Fruit fly (Drosophila melanogaster) whole organism, embryonic: ENCODE results near the gene mey.

ENCODE experiments used
- Aef1 ChIP-seq: fragments of 200-800 bp; sonication (Bioruptor generic); IDR thresholded peaks from 3 replicates; pipeline ENCODE4 v1.3.6; 2022; ENCODE audit warnings: missing biosample characterization, missing genetic modification characterization
- Awh ChIP-seq: fragments of 200-800 bp; sonication (Bioruptor generic); IDR thresholded peaks from 2 replicates; pipeline ENCODE4, ENCODE4 v1.3.6; 2022; ENCODE audit warnings: missing biosample characterization, missing genetic modification characterization
- BtbVII ChIP-seq: fragments of 200-800 bp; sonication (Bioruptor generic); optimal IDR thresholded peaks from 3 replicates; lab custom pipeline; 2017; ENCODE audit warnings: missing biosample characterization, mild to moderate bottlenecking, missing genetic modification characterization
- CG10979 ChIP-seq: fragments of 200-800 bp; sonication (Bioruptor generic); optimal IDR thresholded peaks from 2 replicates; lab custom pipeline; 2018; ENCODE audit warnings: missing biosample characterization, mild to moderate bottlenecking, missing genetic modification characterization, moderate library complexity
- CG11247 ChIP-seq: fragments of 200-800 bp; sonication (Bioruptor generic); IDR thresholded peaks from 2 replicates; pipeline ENCODE4 v1.3.6; 2022; ENCODE audit warnings: missing biosample characterization, missing genetic modification characterization
- CG13123 ChIP-seq: fragments of 200-800 bp; sonication (Bioruptor generic); optimal IDR thresholded peaks from 2 replicates; lab custom pipeline; 2016; ENCODE audit warnings: missing biosample characterization, missing genetic modification characterization
- CG13424 ChIP-seq: fragments of 200-800 bp; sonication (Bioruptor generic); optimal IDR thresholded peaks from 2 replicates; lab custom pipeline; 2019; ENCODE audit warnings: missing biosample characterization, mild to moderate bottlenecking, missing genetic modification characterization, moderate library complexity
- CG15073 ChIP-seq: fragments of 200-800 bp; sonication (Bioruptor generic); optimal IDR thresholded peaks from 2 replicates; lab custom pipeline; 2016; ENCODE audit warnings: missing biosample characterization, missing genetic modification characterization
- CG15601 ChIP-seq: fragments of 200-800 bp; sonication (Bioruptor generic); optimal IDR thresholded peaks from 3 replicates; lab custom pipeline; 2019; ENCODE audit warnings: missing biosample characterization, mild to moderate bottlenecking, missing genetic modification characterization, moderate library complexity
- CG1603 ChIP-seq: fragments of 200-800 bp; sonication (Bioruptor generic); optimal IDR thresholded peaks from 2 replicates; lab custom pipeline; 2019; ENCODE audit warnings: missing biosample characterization, mild to moderate bottlenecking, missing genetic modification characterization, moderate library complexity
- CG17186 ChIP-seq: fragments of 200-800 bp; sonication (Bioruptor generic); optimal IDR thresholded peaks from 3 replicates; lab custom pipeline; 2017; ENCODE audit warnings: missing biosample characterization, missing genetic modification reagents, missing genetic modification characterization
- CG17361 ChIP-seq: fragments of 200-800 bp; sonication (Bioruptor generic); IDR thresholded peaks from 3 replicates; pipeline ENCODE4 v1.3.6; 2022; ENCODE audit warnings: missing biosample characterization, missing genetic modification characterization
- CG17829 ChIP-seq: fragments of 200-800 bp; optimal IDR thresholded peaks from 2 replicates; lab custom pipeline; 2019; ENCODE audit warnings: missing biosample characterization, mild to moderate bottlenecking, missing genetic modification characterization, moderate library complexity
- CG18011 ChIP-seq: fragments of 200-800 bp; sonication (Bioruptor generic); optimal IDR thresholded peaks from 2 replicates; lab custom pipeline; 2017; ENCODE audit warnings: missing biosample characterization, missing genetic modification characterization, mild to moderate bottlenecking, moderate library complexity, missing genotype
- CG2116 ChIP-seq: fragments of 200-800 bp; sonication (Bioruptor generic); optimal IDR thresholded peaks from 3 replicates; lab custom pipeline; 2018; ENCODE audit warnings: missing biosample characterization, mild to moderate bottlenecking, missing genetic modification characterization
- CG2889 ChIP-seq: fragments of 200-800 bp; sonication (Bioruptor generic); IDR thresholded peaks from 3 replicates; pipeline ENCODE4 v1.3.6; 2022; ENCODE audit warnings: missing biosample characterization, missing genetic modification characterization
- CG3065 ChIP-seq: fragments of 200-800 bp; sonication (Bioruptor generic); optimal IDR thresholded peaks from 2 replicates; lab custom pipeline; 2016; ENCODE audit warnings: missing biosample characterization, missing genetic modification characterization
- CG4617 ChIP-seq: fragments of 200-800 bp; sonication (Bioruptor generic); optimal IDR thresholded peaks from 3 replicates; lab custom pipeline; 2016; ENCODE audit warnings: missing biosample characterization, missing genetic modification characterization, borderline replicate concordance
- CG5953 ChIP-seq: fragments of 200-800 bp; sonication (Bioruptor generic); IDR thresholded peaks from 2 replicates; pipeline ENCODE4 v1.3.6; 2022; ENCODE audit warnings: missing biosample characterization, missing genetic modification characterization
- CG6791 ChIP-seq: fragments of 200-800 bp; sonication (Bioruptor generic); IDR thresholded peaks from 3 replicates; pipeline ENCODE4 v1.3.6; 2022; ENCODE audit warnings: missing biosample characterization, missing genetic modification characterization; ENCODE audit not compliant: partially characterized antibody
- CG8924 ChIP-seq: fragments of 200-800 bp; optimal IDR thresholded peaks from 3 replicates; lab custom pipeline; 2019; ENCODE audit warnings: missing biosample characterization, mild to moderate bottlenecking, missing genetic modification characterization, moderate library complexity
- CG9437 ChIP-seq: fragments of 200-800 bp; sonication (Bioruptor generic); optimal IDR thresholded peaks from 2 replicates; lab custom pipeline; 2018; ENCODE audit warnings: missing biosample characterization, mild to moderate bottlenecking, missing genetic modification characterization
- CG9797 ChIP-seq: fragments of 200-800 bp; sonication (Bioruptor generic); optimal IDR thresholded peaks from 3 replicates; lab custom pipeline; 2018; ENCODE audit warnings: missing biosample characterization, mild to moderate bottlenecking, missing genetic modification characterization
- CG9876 ChIP-seq: fragments of 200-800 bp; sonication (Bioruptor generic); optimal IDR thresholded peaks from 2 replicates; lab custom pipeline; 2016; ENCODE audit warnings: missing biosample characterization, missing genetic modification characterization
- CkIIα-i1 ChIP-seq: fragments of 200-800 bp; sonication (Bioruptor generic); IDR thresholded peaks from 2 replicates; pipeline ENCODE4 v1.3.6; 2022; ENCODE audit warnings: missing biosample characterization, missing genetic modification characterization
- CoRest ChIP-seq: fragments of 200-800 bp; sonication (Bioruptor generic); optimal IDR thresholded peaks from 3 replicates; lab custom pipeline; 2018; ENCODE audit warnings: missing biosample characterization, mild to moderate bottlenecking, missing genetic modification characterization, moderate library complexity
- Dfd ChIP-seq, 2 experiments: fragments of >200 bp; optimal IDR thresholded peaks; 2 replicates each; lab custom pipeline; 2017; ENCODE audit warnings: missing biosample characterization in 2 of 2, missing genetic modification characterization in 2 of 2
- Dp ChIP-seq: fragments of 200-800 bp; sonication (Bioruptor generic); optimal IDR thresholded peaks from 2 replicates; lab custom pipeline; 2018; ENCODE audit warnings: missing biosample characterization, mild to moderate bottlenecking, missing genetic modification characterization, moderate library complexity
- E2f2 ChIP-seq: fragments of 200-800 bp; sonication (Bioruptor generic); IDR thresholded peaks from 2 replicates; pipeline ENCODE4 v1.3.6; 2022; ENCODE audit warnings: missing biosample characterization, missing genetic modification characterization
- ERR ChIP-seq: fragments of 200-800 bp; sonication (Bioruptor generic); optimal IDR thresholded peaks from 2 replicates; lab custom pipeline; 2016; ENCODE audit warnings: missing biosample characterization, missing genetic modification characterization
- Ets65A ChIP-seq: fragments of 200-800 bp; sonication (Bioruptor generic); peaks from one replicate; lab custom pipeline; 2016; ENCODE audit warnings: missing biosample characterization, missing genetic modification characterization
- Gug ChIP-seq: fragments of 200-800 bp; sonication (Bioruptor generic); IDR thresholded peaks from 4 replicates; pipeline ENCODE4 v1.3.6; 2022; ENCODE audit warnings: missing biosample characterization, missing genetic modification characterization
- HmgZ ChIP-seq: fragments of 200-800 bp; sonication (Bioruptor generic); optimal IDR thresholded peaks from 2 replicates; lab custom pipeline; 2018; ENCODE audit warnings: missing biosample characterization, mild to moderate bottlenecking, missing genetic modification characterization
- Lim3 ChIP-seq: fragments of 200-800 bp; sonication (Bioruptor generic); IDR thresholded peaks from 2 replicates; pipeline ENCODE4 v1.3.6; 2022; ENCODE audit warnings: missing biosample characterization, missing genetic modification characterization
- Opbp ChIP-seq: fragments of 200-800 bp; sonication (Bioruptor generic); IDR thresholded peaks from 3 replicates; pipeline ENCODE4 v1.3.6; 2022; ENCODE audit warnings: missing biosample characterization, missing genetic modification characterization; ENCODE audit not compliant: partially characterized antibody
- Side ChIP-seq: fragments of 200-800 bp; sonication (Bioruptor generic); optimal IDR thresholded peaks from 2 replicates; lab custom pipeline; 2016; ENCODE audit warnings: missing biosample characterization, missing genetic modification characterization
- Sin3A ChIP-seq: fragments of >200 bp; optimal IDR thresholded peaks from 2 replicates; lab custom pipeline; 2018
- Sry-δ ChIP-seq: fragments of 200-800 bp; sonication (Bioruptor generic); optimal IDR thresholded peaks from 2 replicates; lab custom pipeline; 2016; ENCODE audit warnings: missing biosample characterization, missing genetic modification characterization
- Ssrp ChIP-seq: fragments of 200-800 bp; sonication (Bioruptor generic); optimal IDR thresholded peaks from 2 replicates; lab custom pipeline; 2018; ENCODE audit warnings: missing biosample characterization, mild to moderate bottlenecking, missing genetic modification characterization, moderate library complexity
- aop ChIP-seq: fragments of 200-800 bp; sonication (Bioruptor generic); IDR thresholded peaks from 2 replicates; pipeline ENCODE4 v1.3.6; 2022; ENCODE audit warnings: missing biosample characterization, missing genetic modification characterization
- btn ChIP-seq: fragments of 200-800 bp; sonication (Bioruptor generic); optimal IDR thresholded peaks from 2 replicates; lab custom pipeline; 2016; ENCODE audit warnings: missing biosample characterization, missing genetic modification characterization
- chif ChIP-seq, 2 experiments: fragments of 200-800 bp; sonication (Bioruptor generic); optimal IDR thresholded peaks; 3 replicates each; lab custom pipeline; 2016; ENCODE audit warnings: missing biosample characterization in 2 of 2, missing genetic modification characterization in 2 of 2
- danr ChIP-seq: fragments of 200-800 bp; sonication (Bioruptor generic); IDR thresholded peaks from 2 replicates; pipeline ENCODE4 v1.3.6; 2022; ENCODE audit warnings: missing biosample characterization, missing genetic modification characterization
- emc ChIP-seq: fragments of 200-800 bp; sonication (Bioruptor generic); optimal IDR thresholded peaks from 2 replicates; lab custom pipeline; 2016; ENCODE audit warnings: missing biosample characterization, missing genetic modification characterization
- fru ChIP-seq: fragments of >200 bp; optimal IDR thresholded peaks from 2 replicates; lab custom pipeline; 2017
- insv ChIP-seq, 2 experiments: fragments of 200-800 bp; sonication (Bioruptor generic); optimal IDR thresholded peaks; 3 replicates each; lab custom pipeline; 2016 to 2018; ENCODE audit warnings: missing biosample characterization in 2 of 2, missing genetic modification characterization in 2 of 2
- mam ChIP-seq: fragments of 200-800 bp; sonication (Bioruptor generic); optimal IDR thresholded peaks from 3 replicates; lab custom pipeline; 2016; ENCODE audit warnings: missing biosample characterization, missing genetic modification characterization
- nmo ChIP-seq: fragments of 200-800 bp; sonication (Bioruptor generic); optimal IDR thresholded peaks from 2 replicates; lab custom pipeline; 2018; ENCODE audit warnings: missing biosample characterization, mild to moderate bottlenecking, missing genetic modification characterization, moderate library complexity
- phol ChIP-seq: fragments of 200-800 bp; sonication (Bioruptor generic); optimal IDR thresholded peaks from 3 replicates; lab custom pipeline; 2018; ENCODE audit warnings: missing biosample characterization, mild to moderate bottlenecking, missing genetic modification characterization, moderate library complexity
- pzg ChIP-seq: fragments of 200-800 bp; sonication (Bioruptor generic); optimal IDR thresholded peaks from 3 replicates; lab custom pipeline; 2018; ENCODE audit warnings: missing biosample characterization, mild to moderate bottlenecking, missing genetic modification characterization, moderate library complexity
- schlank ChIP-seq: fragments of 200-800 bp; sonication (Bioruptor generic); optimal IDR thresholded peaks from 2 replicates; lab custom pipeline; 2018; ENCODE audit warnings: missing biosample characterization, mild to moderate bottlenecking, missing genetic modification characterization
- sens ChIP-seq: fragments of 200-800 bp; sonication (Bioruptor generic); peaks from one replicate; lab custom pipeline; 2016; ENCODE audit warnings: missing biosample characterization, missing genetic modification characterization
- wdn ChIP-seq: fragments of 200-800 bp; sonication (Bioruptor generic); IDR thresholded peaks from 2 replicates; pipeline ENCODE4 v1.3.6; 2022; ENCODE audit warnings: missing biosample characterization, missing genetic modification characterization

Gene mey

DNA sequence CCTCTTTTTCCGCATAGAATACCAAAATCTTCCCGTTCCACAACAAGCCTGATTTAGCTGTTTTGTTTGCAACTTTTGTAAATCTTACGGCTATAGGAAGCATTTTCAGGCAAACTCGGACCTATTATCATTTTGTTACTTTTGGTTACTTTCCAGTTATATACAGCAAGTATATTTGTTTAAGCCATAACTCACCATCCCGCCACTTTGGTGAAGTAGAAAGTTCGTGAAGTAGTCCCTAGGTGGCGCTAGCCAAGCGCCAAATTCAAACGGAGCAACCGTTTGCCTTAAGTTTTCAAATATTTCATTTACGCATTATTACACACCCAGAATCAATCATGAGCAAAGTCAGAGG lies 36.0 kb upstream of the mey start, which contains the start of the genes CG11334 and CG11333 (continued):
- TF ChIP-seq CG9437 (GFP tag; lab: Kevin White, UChicago): no peak
- 0 out of 3 replicates have a peak, but pooled peaks have one; percentile 21 for TF ChIP-seq CG2889 (GFP tag; lab: Robert Waterston, UW)
- TF ChIP-seq Sin3A: peak; percentile 65
- no peak for TF ChIP-seq emc (GFP tag; lab: Kevin White, UChicago)
- no peak for TF ChIP-seq btn (GFP tag; lab: Kevin White, UChicago)
- TF ChIP-seq CoRest (tag; lab: Kevin White, UChicago): peak; percentile 28
- TF ChIP-seq Ssrp (tag; lab: Kevin White, UChicago): no peak
- no peak for TF ChIP-seq CkIIα-i1 (GFP tag; lab: Robert Waterston, UW)
- TF ChIP-seq Side (GFP tag; lab: Kevin White, UChicago): no peak
- TF ChIP-seq danr (GFP tag; lab: Robert Waterston, UW): no peak
- TF ChIP-seq CG13123 (GFP tag; lab: Kevin White, UChicago): no peak
- TF ChIP-seq CG13424 (tag; lab: Kevin White, UChicago): no peak
- peak; percentile 7 for TF ChIP-seq CG17829 (tag; lab: Kevin White, UChicago)
- TF ChIP-seq chif (GFP tag; optimal IDR thresholded peaks at IDR 0.05; lab: Kevin White, UChicago): no peak
- TF ChIP-seq CG2116 (GFP tag; lab: Kevin White, UChicago): peak; percentile 62
- TF ChIP-seq wdn (GFP tag; lab: Robert Waterston, UW): no peak
- TF ChIP-seq Dfd (GFP tag; optimal IDR thresholded peaks at IDR 0.05; lab: Kevin White, UChicago): no peak
- no peak for TF ChIP-seq schlank (tag; lab: Kevin White, UChicago)
- TF ChIP-seq nmo: peak; percentile 29
- no peak for TF ChIP-seq fru (lab: Kevin White, UChicago)
- TF ChIP-seq CG15073 (GFP tag; lab: Kevin White, UChicago): no peak
- peak; percentile 67 for TF ChIP-seq Ets65A (GFP tag; lab: Kevin White, UChicago)
- no peak for TF ChIP-seq CG6791
- TF ChIP-seq sens (GFP tag; lab: Kevin White, UChicago): peak; percentile 45
- peak; percentile 99 for TF ChIP-seq E2f2 (GFP tag; lab: Robert Waterston, UW)
- TF ChIP-seq pzg (GFP tag; lab: Kevin White, UChicago): peak; percentile 60
- no peak for TF ChIP-seq mam
- no peak for TF ChIP-seq CG5953
- no peak for TF ChIP-seq aop (GFP tag; lab: Robert Waterston, UW)
- TF ChIP-seq Opbp: no peak
- no peak for TF ChIP-seq CG8924 (tag; lab: Kevin White, UChicago)
- no peak for TF ChIP-seq ERR (GFP tag; lab: Kevin White, UChicago)
- TF ChIP-seq CG15601 (tag; lab: Kevin White, UChicago): peak; percentile 3
- TF ChIP-seq Aef1 (GFP tag; lab: Robert Waterston, UW): no peak
- 0 out of 3 replicates have a peak, but pooled peaks have one; percentile 17 for TF ChIP-seq CG17361 (GFP tag; lab: Robert Waterston, UW)
- TF ChIP-seq BtbVII (GFP tag; lab: Kevin White, UChicago): no peak
- TF ChIP-seq CG9876: no peak
- TF ChIP-seq CG4617: peak; percentile 13
- TF ChIP-seq CG10979 (tag; lab: Kevin White, UChicago): no peak
- TF ChIP-seq CG1603 (tag; lab: Kevin White, UChicago): peak; percentile 45
- no peak for TF ChIP-seq CG3065
- peak; percentile 33 for TF ChIP-seq Sry-δ (GFP tag; lab: Kevin White, UChicago)
- no peak for TF ChIP-seq CG11247
- TF ChIP-seq insv (GFP tag; optimal IDR thresholded peaks at IDR 0.05; lab: Kevin White, UChicago): no peak
- TF ChIP-seq Gug (GFP tag; lab: Robert Waterston, UW): no peak
- TF ChIP-seq phol (tag; lab: Kevin White, UChicago): peak; percentile 12
- TF ChIP-seq Dp: peak; percentile 97
- peak; percentile 26 for TF ChIP-seq CG17186 (GFP tag; lab: Kevin White, UChicago)
- peak; percentile 70 for TF ChIP-seq CG9797
- TF ChIP-seq Lim3 (GFP tag; lab: Robert Waterston, UW): no peak
- TF ChIP-seq Awh (GFP tag; lab: Robert Waterston, UW): no peak
- TF ChIP-seq HmgZ (tag; lab: Kevin White, UChicago): peak; percentile 45
- no peak for TF ChIP-seq CG18011
